Fruit fly (Drosophila melanogaster) whole organism, pupa: ENCODE results near the gene dpr2.

Source experiments
- CG10348 ChIP-seq: fragments of 200-800 bp; sonication (Bioruptor generic); IDR thresholded peaks from 2 replicates; pipeline ENCODE4 v1.3.6; 2022; ENCODE audit warnings: missing biosample characterization, missing genetic modification characterization
- CG12605 ChIP-seq: fragments of 200-800 bp; sonication (Bioruptor generic); IDR thresholded peaks from 2 replicates; pipeline ENCODE4 v1.3.6; 2022; ENCODE audit warnings: missing biosample characterization, missing genetic modification characterization
- CG13204 ChIP-seq: fragments of 200-800 bp; sonication (Bioruptor generic); optimal IDR thresholded peaks from 2 replicates; lab custom pipeline; 2018; ENCODE audit warnings: missing biosample characterization, mild to moderate bottlenecking, missing genetic modification characterization, moderate library complexity
- CG14655 ChIP-seq: fragments of 200-800 bp; sonication (Bioruptor generic); optimal IDR thresholded peaks from 3 replicates; lab custom pipeline; 2017; ENCODE audit warnings: mild to moderate bottlenecking, missing biosample characterization, missing genetic modification reagents, missing genetic modification characterization
- CG15710 ChIP-seq: fragments of 200-800 bp; sonication (Bioruptor generic); optimal IDR thresholded peaks from 2 replicates; lab custom pipeline; 2018; ENCODE audit warnings: missing biosample characterization, mild to moderate bottlenecking, missing genetic modification characterization, moderate library complexity
- CG17806 ChIP-seq: fragments of 200-800 bp; sonication (Bioruptor generic); optimal IDR thresholded peaks from 2 replicates; lab custom pipeline; 2018; ENCODE audit warnings: missing biosample characterization, mild to moderate bottlenecking, missing genetic modification characterization, moderate library complexity
- CG32121 ChIP-seq: fragments of 200-800 bp; sonication (Bioruptor generic); IDR thresholded peaks from 2 replicates; pipeline ENCODE4 v1.3.6; 2022; ENCODE audit warnings: missing biosample characterization, missing genetic modification characterization
- CG34367 ChIP-seq: fragments of 200-800 bp; sonication (Bioruptor generic); optimal IDR thresholded peaks from 2 replicates; lab custom pipeline; 2018; ENCODE audit warnings: missing biosample characterization, mild to moderate bottlenecking, missing genetic modification characterization
- CG4496 ChIP-seq: fragments of 200-800 bp; sonication (Bioruptor generic); IDR thresholded peaks from 3 replicates; pipeline ENCODE4 v1.3.6; 2022; ENCODE audit warnings: missing biosample characterization, missing genetic modification characterization
- CG8159 ChIP-seq: fragments of 200-800 bp; sonication (Bioruptor generic); optimal IDR thresholded peaks from 3 replicates; lab custom pipeline; 2018; ENCODE audit warnings: missing biosample characterization, mild to moderate bottlenecking, missing genetic modification characterization, moderate library complexity
- CG9948 ChIP-seq: fragments of 200-800 bp; sonication (Bioruptor generic); optimal IDR thresholded peaks from 2 replicates; lab custom pipeline; 2018; ENCODE audit warnings: missing biosample characterization, mild to moderate bottlenecking, missing genetic modification characterization, moderate library complexity
- D1 ChIP-seq: fragments of 200-800 bp; sonication (Bioruptor generic); optimal IDR thresholded peaks from 2 replicates; lab custom pipeline; 2018; ENCODE audit warnings: missing biosample characterization, mild to moderate bottlenecking, missing genetic modification characterization, moderate library complexity
- EcR ChIP-seq: fragments of 200-800 bp; sonication (Bioruptor generic); optimal IDR thresholded peaks from 3 replicates; lab custom pipeline; 2019; ENCODE audit warnings: missing biosample characterization, missing genetic modification characterization, mild to moderate bottlenecking, moderate library complexity, missing genetic modification reagents
- Ets98B ChIP-seq: fragments of 200-800 bp; sonication (Bioruptor generic); IDR thresholded peaks from 2 replicates; pipeline ENCODE4 v1.3.6; 2022; ENCODE audit warnings: missing biosample characterization, missing genetic modification characterization
- Pif1A ChIP-seq: fragments of 200-800 bp; sonication (Bioruptor generic); optimal IDR thresholded peaks from 3 replicates; lab custom pipeline; 2016; ENCODE audit warnings: missing biosample characterization, missing genetic modification characterization
- Pif1B ChIP-seq: fragments of 200-800 bp; sonication (Bioruptor generic); optimal IDR thresholded peaks from 3 replicates; lab custom pipeline; 2016; ENCODE audit warnings: missing biosample characterization, missing genetic modification characterization
- Snoo ChIP-seq: fragments of 200-800 bp; sonication (Bioruptor generic); optimal IDR thresholded peaks from 3 replicates; lab custom pipeline; 2017; ENCODE audit warnings: missing biosample characterization, mild to moderate bottlenecking, missing genetic modification characterization, inconsistent platforms
- fd96Ca ChIP-seq: fragments of 200-800 bp; sonication (Bioruptor generic); IDR thresholded peaks from 3 replicates; pipeline ENCODE4 v1.3.6; 2022; ENCODE audit warnings: missing biosample characterization, missing genetic modification characterization
- gl ChIP-seq: fragments of 200-800 bp; sonication (Bioruptor generic); optimal IDR thresholded peaks from 2 replicates; lab custom pipeline; 2018; ENCODE audit warnings: missing biosample characterization, mild to moderate bottlenecking, missing genetic modification characterization
- rn ChIP-seq: fragments of 200-800 bp; sonication (Bioruptor generic); IDR thresholded peaks from 2 replicates; pipeline ENCODE4 v1.3.6; 2022; ENCODE audit warnings: missing biosample characterization, missing genetic modification characterization

The dpr2 gene

DNA sequence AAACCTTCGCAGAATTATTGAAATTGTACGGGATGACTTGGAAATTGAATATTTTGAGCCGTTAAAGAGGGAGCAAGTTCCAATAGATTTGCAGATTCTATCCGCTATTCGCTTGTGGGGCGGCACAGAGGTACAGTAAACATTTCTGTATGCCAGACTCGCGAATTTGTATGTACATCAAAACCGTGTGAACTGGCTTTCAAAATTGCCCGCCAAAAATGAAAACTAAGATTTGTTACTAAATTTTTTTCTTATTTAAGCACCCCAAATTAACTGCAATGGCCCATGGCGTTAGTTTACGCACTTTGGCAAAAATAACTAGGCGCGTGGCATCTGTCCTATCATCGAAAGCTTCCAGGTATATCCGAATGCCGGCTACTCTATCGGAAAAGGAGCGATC lies 24.1 kb upstream of the dpr2 start:
- no peak for TF ChIP-seq CG10348 (GFP tag; lab: Robert Waterston, UW)
- no peak for TF ChIP-seq CG13204
- TF ChIP-seq CG12605 (GFP tag; lab: Robert Waterston, UW): no peak
- no peak for TF ChIP-seq CG32121 (GFP tag; lab: Robert Waterston, UW)
- TF ChIP-seq CG14655 (GFP tag; lab: Kevin White, UChicago): no peak
- no peak for TF ChIP-seq CG34367 (tag; lab: Kevin White, UChicago)
- no peak for TF ChIP-seq Ets98B (GFP tag; lab: Robert Waterston, UW)
- no peak for TF ChIP-seq gl (tag; lab: Kevin White, UChicago)
- no peak for TF ChIP-seq EcR (GFP tag; lab: Kevin White, UChicago)
- no peak for TF ChIP-seq CG15710 (tag; lab: Kevin White, UChicago)
- no peak for TF ChIP-seq rn (GFP tag; lab: Robert Waterston, UW)
- TF ChIP-seq CG9948 (tag; lab: Kevin White, UChicago): no peak
- no peak for TF ChIP-seq Pif1B (GFP tag; lab: Kevin White, UChicago)
- no peak for TF ChIP-seq CG8159 (tag; lab: Kevin White, UChicago)
- TF ChIP-seq CG4496 (GFP tag; lab: Robert Waterston, UW): no peak
- TF ChIP-seq CG17806 (tag; lab: Kevin White, UChicago): no peak
- TF ChIP-seq, all 21 proteins: peak for 0

DNA sequence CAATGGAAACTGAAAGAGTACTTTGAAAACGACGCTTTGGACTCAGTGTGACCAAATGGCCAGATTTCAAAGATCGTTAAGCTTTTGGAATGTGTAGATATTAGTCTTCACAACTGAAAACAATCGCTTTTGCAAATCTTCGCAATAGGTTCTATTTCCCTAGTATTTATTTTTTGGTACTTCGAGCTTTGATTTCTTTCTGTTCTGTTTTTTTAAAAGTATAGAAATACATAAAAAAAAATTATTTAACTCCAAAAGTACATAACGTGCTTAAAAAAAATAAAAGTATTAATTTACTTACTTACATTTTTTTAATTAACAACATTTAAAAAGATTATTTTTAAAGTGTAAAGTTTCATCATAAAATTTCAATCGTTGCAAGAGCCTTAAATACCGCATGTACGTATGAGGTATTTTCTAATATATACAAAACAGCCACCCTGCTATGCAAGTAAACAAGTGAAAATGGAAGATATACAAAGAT lies 23.5 kb upstream of the dpr2 start, which contains the start of the genes piwi and CG12253:
Gene piwi (minus strand): TSS at position 51 of the 484 bp plus-strand sequence.
Gene CG12253 (plus strand): TSS at position 437 of the 484 bp plus-strand sequence.
- TF ChIP-seq CG15710 (tag; lab: Kevin White, UChicago) (peak; percentile 85), Pif1B (GFP tag; lab: Kevin White, UChicago) (no peak), rn (GFP tag; lab: Robert Waterston, UW) (no peak), CG34367 (tag; lab: Kevin White, UChicago) (peak; percentile 70), CG9948 (tag; lab: Kevin White, UChicago) (peak; percentile 74), Ets98B (GFP tag; lab: Robert Waterston, UW) (no peak), Snoo (tag; lab: Kevin White, UChicago) (peak; percentile 55)

DNA sequence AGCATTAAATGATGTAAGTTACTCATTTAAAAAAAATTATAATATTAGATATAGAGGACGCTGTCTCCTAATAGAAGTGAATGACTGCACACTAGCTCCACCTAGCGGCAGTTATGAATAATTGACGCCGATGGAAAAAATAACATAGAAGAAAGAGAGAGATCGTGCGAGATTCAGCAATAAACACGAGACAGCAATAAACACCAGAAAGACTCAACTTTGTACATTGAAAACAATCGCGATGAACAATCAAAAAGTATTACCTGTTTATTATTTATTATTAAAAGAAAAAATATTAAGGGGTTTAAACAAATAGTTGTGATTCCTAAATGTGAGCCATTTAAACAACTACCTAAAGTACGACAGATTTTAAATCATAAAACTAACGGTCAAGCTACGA lies 22.2 kb upstream of the dpr2 start:
- TF ChIP-seq gl (tag; lab: Kevin White, UChicago) (no peak), CG14655 (GFP tag; lab: Kevin White, UChicago) (no peak), EcR (GFP tag; lab: Kevin White, UChicago) (no peak), CG9948 (tag; lab: Kevin White, UChicago) (no peak), CG32121 (GFP tag; lab: Robert Waterston, UW) (peak; percentile 46), fd96Ca (GFP tag; lab: Robert Waterston, UW) (no peak), Ets98B (GFP tag; lab: Robert Waterston, UW) (peak; percentile 70), rn (GFP tag; lab: Robert Waterston, UW) (no peak), Snoo (tag; lab: Kevin White, UChicago) (no peak), D1 (tag; lab: Kevin White, UChicago) (no peak), CG10348 (GFP tag; lab: Robert Waterston, UW) (no peak), CG13204 (no peak), CG8159 (tag; lab: Kevin White, UChicago) (no peak), CG4496 (GFP tag; lab: Robert Waterston, UW) (peak; percentile 52; the same call in 2 of the 3 replicates), CG34367 (tag; lab: Kevin White, UChicago) (no peak), Pif1A (no peak), CG17806 (tag; lab: Kevin White, UChicago) (peak; percentile 6)

DNA sequence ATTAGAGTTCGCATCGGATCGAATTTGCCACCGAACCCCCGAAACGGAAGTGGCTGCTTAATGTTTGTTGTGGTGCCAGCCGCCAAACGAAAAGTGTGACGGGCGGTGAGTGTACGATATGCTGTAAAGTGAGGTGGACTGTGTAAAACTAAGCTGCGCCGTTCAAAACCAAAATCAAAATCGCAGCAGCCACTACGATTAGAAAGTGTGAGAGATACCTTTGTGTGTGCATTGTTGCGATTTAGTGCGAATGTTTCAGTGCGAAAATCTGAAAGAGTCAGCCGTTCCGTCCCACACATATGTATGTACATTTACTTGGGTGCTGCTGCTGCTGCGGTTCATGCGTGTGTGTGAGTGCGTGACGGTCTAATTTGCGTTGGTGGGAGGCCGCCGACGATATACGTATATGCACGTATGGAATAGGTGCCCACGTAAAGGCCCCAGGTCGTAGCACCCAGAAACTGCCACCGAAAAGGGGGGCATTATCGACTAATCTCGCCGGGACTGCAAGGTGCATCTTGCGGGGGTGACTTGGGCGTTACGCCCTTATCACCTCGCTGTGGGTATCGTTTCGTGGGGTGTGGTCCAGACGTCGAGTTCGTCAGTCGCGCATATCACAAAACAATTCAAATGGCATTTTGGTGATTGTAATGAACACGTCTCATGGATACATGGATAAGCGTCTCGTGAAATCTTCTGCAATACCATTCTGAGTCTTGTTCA lies 13.1 kb upstream of the dpr2 start:
- TF ChIP-seq CG10348 (GFP tag; lab: Robert Waterston, UW) (no peak), EcR (GFP tag; lab: Kevin White, UChicago) (peak; percentile 55), rn (GFP tag; lab: Robert Waterston, UW) (no peak), CG34367 (tag; lab: Kevin White, UChicago) (no peak)

DNA sequence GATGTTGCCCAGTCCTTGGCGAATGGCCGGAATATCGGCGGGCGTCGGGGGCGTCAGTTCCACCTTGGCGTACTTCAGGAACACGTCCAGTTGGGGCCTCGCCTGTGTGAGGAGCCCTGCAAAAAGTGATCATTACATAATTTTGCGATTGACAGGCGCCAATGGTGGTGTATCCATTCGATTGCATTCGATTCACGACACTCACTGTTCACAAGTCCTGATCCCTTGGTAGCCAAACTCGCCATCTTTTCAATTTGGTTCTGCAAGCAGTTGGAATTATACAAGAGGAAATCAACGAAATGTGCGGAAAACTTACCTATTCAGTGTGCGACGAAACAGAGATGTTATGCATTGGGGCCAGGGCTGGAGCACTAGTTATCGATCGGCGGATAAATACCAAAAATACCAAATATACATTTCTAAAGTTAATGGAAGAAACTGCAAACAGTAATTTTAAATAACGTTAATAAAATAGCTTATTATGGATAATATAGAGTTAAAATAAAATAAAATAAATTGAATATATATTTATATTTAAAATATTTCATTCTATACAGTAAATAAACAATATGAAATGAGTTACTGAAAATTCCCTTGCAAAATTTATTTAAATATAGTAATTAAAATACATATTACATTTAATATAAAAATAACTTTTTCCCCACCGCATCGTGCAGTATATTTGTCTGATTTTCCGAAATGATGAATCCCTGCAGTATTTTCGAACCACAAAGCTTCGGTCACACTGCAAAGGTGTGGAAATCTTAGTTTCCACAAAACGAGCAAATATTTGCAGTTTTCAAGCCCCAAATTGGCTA lies 12.3 kb upstream of the dpr2 start, which contains the start of the genes ATPsynG and SCAR:
Gene ATPsynG (minus strand): TSS at position 354 of the 818 bp plus-strand sequence.
Gene SCAR (plus strand): TSS at position 727 of the 818 bp plus-strand sequence.
- TF ChIP-seq CG15710 (tag; lab: Kevin White, UChicago) (no peak), EcR (GFP tag; lab: Kevin White, UChicago) (no peak), CG34367 (tag; lab: Kevin White, UChicago) (no peak), D1 (tag; lab: Kevin White, UChicago) (no peak), rn (GFP tag; lab: Robert Waterston, UW) (no peak), CG12605 (GFP tag; lab: Robert Waterston, UW) (no peak), CG9948 (tag; lab: Kevin White, UChicago) (no peak), CG4496 (GFP tag; lab: Robert Waterston, UW) (no peak), CG17806 (tag; lab: Kevin White, UChicago) (no peak)
